Worm (Caenorhabditis elegans) whole organism, early embryonic: Measurements from ENCODE around the gene Y116A8C.9.
A peak's percentile ranks its signal among the peaks of the same experiment; 100 is the strongest.

Experiments
- ama-1 ChIP-seq: fragments of 150-350 bp; optimal IDR thresholded peaks from 2 replicates; lab custom pipeline; 2014
- flt-1 ChIP-seq: fragments of 200-800 bp; sonication (Bioruptor generic); IDR thresholded peaks from 2 replicates; pipeline ENCODE4 v1.3.6; 2022; ENCODE audit warnings: missing genetic modification characterization, missing compliant biosample characterization
- tbx-11 ChIP-seq: fragments of 200-800 bp; sonication (Bioruptor generic); IDR thresholded peaks from 2 replicates; pipeline ENCODE4 v1.3.6; 2022; ENCODE audit warnings: missing genetic modification characterization, missing compliant biosample characterization
- tra-4 ChIP-seq: sonication (generic microtip); optimal IDR thresholded peaks from 2 replicates; lab custom pipeline; 2017; ENCODE audit warnings: missing genetic modification characterization, missing compliant biosample characterization

DNA sequence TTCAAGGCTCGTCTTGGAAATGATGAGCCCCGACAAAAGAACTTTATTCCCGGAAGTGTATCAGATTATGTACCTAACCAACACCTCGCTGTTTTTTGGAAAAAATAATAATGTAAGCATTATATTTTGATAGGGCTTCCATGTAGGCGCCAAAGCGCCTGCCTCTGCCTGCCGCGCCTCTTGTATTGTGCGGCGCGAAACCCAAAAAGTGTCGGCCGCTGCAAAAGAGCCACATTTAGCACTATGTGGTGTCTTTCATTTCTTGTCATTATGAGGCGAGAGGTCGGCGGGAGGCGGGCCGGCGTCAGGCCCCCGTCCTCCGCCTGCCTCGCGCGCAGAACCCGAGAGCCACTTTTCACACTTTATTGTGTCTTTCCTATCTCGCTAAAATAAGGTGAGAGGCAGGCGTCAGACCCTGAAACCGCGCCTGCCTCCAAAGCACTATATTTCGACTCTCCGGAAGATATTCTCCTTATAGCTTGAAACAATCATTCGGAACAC is 21.2 kb downstream of the Y116A8C.9 start:
- TF ChIP-seq tbx-11 (GFP tag; lab: Robert Waterston, UW): 0 out of 2 replicates have a peak, but pooled peaks have one; percentile 21
- TF ChIP-seq ama-1 (lab: Kevin White, UChicago): no peak
- no peak for TF ChIP-seq flt-1 (GFP tag; lab: Robert Waterston, UW)
- no peak for TF ChIP-seq tra-4 (tag; lab: Kevin White, UChicago)
